Worm (Caenorhabditis elegans) whole organism, mixed stage, embryonic: Measurements from ENCODE around the gene rbg-1.

Experiments
- M03D4.4 ChIP-seq: sonication (generic microtip); optimal IDR thresholded peaks from 2 replicates; lab custom pipeline; 2017; ENCODE audit warnings: mild to moderate bottlenecking, missing genetic modification characterization, missing compliant biosample characterization
- bed-3 ChIP-seq: fragments of 200-800 bp; sonication (Bioruptor generic); optimal IDR thresholded peaks from 3 replicates; lab custom pipeline; 2018; ENCODE audit warnings: mild to moderate bottlenecking, missing genetic modification characterization, moderate library complexity, missing compliant biosample characterization
- ceh-39 ChIP-seq: fragments of 150-350 bp; optimal IDR thresholded peaks from 2 replicates; lab custom pipeline; 2014; ENCODE audit warnings: missing biosample characterization, missing genetic modification characterization
- ceh-43 ChIP-seq: fragments of 200-800 bp; sonication (Bioruptor generic); optimal IDR thresholded peaks from 2 replicates; lab custom pipeline; 2018; ENCODE audit warnings: mild to moderate bottlenecking, missing genetic modification characterization, moderate library complexity, missing compliant biosample characterization
- ces-1 ChIP-seq: fragments of 150-350 bp; optimal IDR thresholded peaks from 2 replicates; lab custom pipeline; 2014; ENCODE audit warnings: missing biosample characterization, missing genetic modification reagents, missing genetic modification characterization
- cnd-1 ChIP-seq: fragments of 200-800 bp; sonication (Bioruptor generic); optimal IDR thresholded peaks from 2 replicates; lab custom pipeline; 2018; ENCODE audit warnings: mild to moderate bottlenecking, missing genetic modification characterization, missing compliant biosample characterization
- drap-1 ChIP-seq: fragments of 200-800 bp; sonication (Bioruptor generic); optimal IDR thresholded peaks from 3 replicates; lab custom pipeline; 2018; ENCODE audit warnings: mild to moderate bottlenecking, missing genetic modification characterization, missing compliant biosample characterization
- elt-3 ChIP-seq: fragments of 150-350 bp; optimal IDR thresholded peaks from 2 replicates; lab custom pipeline; 2014; ENCODE audit warnings: missing biosample characterization, missing genetic modification characterization
- flh-1 ChIP-seq: fragments of 200-800 bp; sonication (Bioruptor generic); optimal IDR thresholded peaks from 2 replicates; lab custom pipeline; 2018; ENCODE audit warnings: mild to moderate bottlenecking, missing genetic modification characterization, moderate library complexity, missing compliant biosample characterization
- ham-2 ChIP-seq: fragments of 200-800 bp; sonication (Bioruptor generic); optimal IDR thresholded peaks from 2 replicates; lab custom pipeline; 2018; ENCODE audit warnings: mild to moderate bottlenecking, missing genetic modification characterization, missing compliant biosample characterization
- hlh-1 ChIP-seq: fragments of 150-350 bp; optimal IDR thresholded peaks from 2 replicates; lab custom pipeline; 2014; ENCODE audit warnings: missing biosample characterization, missing genetic modification reagents, missing genetic modification characterization
- lin-13 ChIP-seq: fragments of 150-350 bp; optimal IDR thresholded peaks from 2 replicates; lab custom pipeline; 2014; ENCODE audit warnings: missing biosample characterization, missing genetic modification characterization
- lin-32 ChIP-seq: fragments of 200-800 bp; sonication (Bioruptor generic); optimal IDR thresholded peaks from 2 replicates; lab custom pipeline; 2018; ENCODE audit warnings: mild to moderate bottlenecking, missing genetic modification characterization, missing compliant biosample characterization
- lsy-2 ChIP-seq: fragments of 150-350 bp; optimal IDR thresholded peaks from 2 replicates; lab custom pipeline; 2014; ENCODE audit warnings: missing biosample characterization, missing genetic modification characterization
- mab-5 ChIP-seq: fragments of 150-350 bp; optimal IDR thresholded peaks from 2 replicates; lab custom pipeline; 2014; ENCODE audit warnings: missing biosample characterization, missing genetic modification characterization
- mls-2 ChIP-seq: sonication (generic microtip); optimal IDR thresholded peaks from 2 replicates; lab custom pipeline; 2016; ENCODE audit warnings: mild to moderate bottlenecking, missing genetic modification characterization, moderate library complexity, missing compliant biosample characterization
- nhr-12 ChIP-seq: fragments of 150-350 bp; optimal IDR thresholded peaks from 2 replicates; lab custom pipeline; 2014; ENCODE audit warnings: missing biosample characterization, missing genetic modification characterization
- nhr-2 ChIP-seq: fragments of 150-350 bp; optimal IDR thresholded peaks from 2 replicates; lab custom pipeline; 2014; ENCODE audit warnings: missing biosample characterization, missing genetic modification characterization
- nhr-237 ChIP-seq: fragments of 150-350 bp; optimal IDR thresholded peaks from 2 replicates; lab custom pipeline; 2014; ENCODE audit warnings: missing biosample characterization, missing genetic modification characterization
- nhr-28 ChIP-seq: fragments of 150-350 bp; optimal IDR thresholded peaks from 2 replicates; lab custom pipeline; 2014; ENCODE audit warnings: missing biosample characterization, missing genetic modification characterization
- nhr-76 ChIP-seq: sonication (generic microtip); optimal IDR thresholded peaks from 2 replicates; lab custom pipeline; 2017; ENCODE audit warnings: missing biosample characterization, missing genetic modification characterization
- pha-4 ChIP-seq: fragments of 150-350 bp; optimal IDR thresholded peaks from 2 replicates; lab custom pipeline; 2018; ENCODE audit warnings: missing biosample characterization, missing genetic modification reagents, missing genetic modification characterization
- snpc-4 ChIP-seq: fragments of 150-350 bp; optimal IDR thresholded peaks from 2 replicates; lab custom pipeline; 2014; ENCODE audit warnings: missing biosample characterization, missing genetic modification characterization
- sptf-1 ChIP-seq: sonication (generic microtip); optimal IDR thresholded peaks from 2 replicates; lab custom pipeline; 2017; ENCODE audit warnings: mild to moderate bottlenecking, missing genetic modification characterization, moderate library complexity, missing compliant biosample characterization
- tbx-8 ChIP-seq: fragments of 200-800 bp; sonication (Bioruptor generic); optimal IDR thresholded peaks from 2 replicates; lab custom pipeline; 2018; ENCODE audit warnings: mild to moderate bottlenecking, missing genetic modification characterization, moderate library complexity, missing compliant biosample characterization
- unc-120 ChIP-seq: sonication (generic microtip); optimal IDR thresholded peaks from 2 replicates; lab custom pipeline; 2017; ENCODE audit warnings: missing genetic modification characterization, missing compliant biosample characterization; ENCODE audit not compliant: poor library complexity, severe bottlenecking
- unc-39 ChIP-seq: fragments of 150-350 bp; optimal IDR thresholded peaks from 2 replicates; lab custom pipeline; 2014; ENCODE audit warnings: missing biosample characterization, missing genetic modification characterization
- unc-62 ChIP-seq: fragments of 150-350 bp; optimal IDR thresholded peaks from 2 replicates; lab custom pipeline; 2014; ENCODE audit warnings: missing biosample characterization, missing genetic modification reagents, missing genetic modification characterization
- zip-8 ChIP-seq: fragments of 150-350 bp; optimal IDR thresholded peaks from 2 replicates; lab custom pipeline; 2014; ENCODE audit warnings: missing biosample characterization, missing genetic modification characterization
- ztf-11 ChIP-seq: fragments of 150-350 bp; optimal IDR thresholded peaks from 2 replicates; lab custom pipeline; 2014; ENCODE audit warnings: missing biosample characterization, missing genetic modification characterization

The rbg-1 gene

DNA sequence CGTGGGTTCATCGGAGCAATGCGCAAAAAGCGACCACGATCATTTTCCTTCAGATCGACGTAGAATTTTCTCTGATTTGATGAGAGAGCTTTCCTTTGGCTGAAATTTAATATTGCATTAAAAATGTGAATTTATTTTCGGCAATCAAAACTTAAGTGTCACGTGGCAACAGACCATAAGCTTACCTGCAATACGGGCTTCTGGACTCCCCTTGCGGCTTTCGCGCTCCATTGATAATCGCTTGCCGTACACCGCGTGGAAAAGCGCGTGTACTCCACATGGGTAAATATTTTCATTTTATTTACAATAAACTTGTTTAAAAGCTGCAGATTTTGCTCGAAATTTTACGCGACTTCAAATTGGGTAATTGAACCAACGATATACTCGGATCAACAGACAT, 808 bp upstream of the rbg-1 start, which contains the start of gene plp-2:
Gene plp-2 (minus strand): TSS at position 280 of the 400 bp plus-strand sequence.
- TF ChIP-seq hlh-1 (no peak), nhr-12 (tag; lab: Kevin White, UChicago) (no peak), ceh-39 (tag; lab: Kevin White, UChicago) (no peak), ham-2 (no peak), nhr-28 (tag; lab: Kevin White, UChicago) (no peak), lin-32 (GFP tag; lab: Kevin White, UChicago) (no peak)

ce11 chrX:14988160-14988559, 4.8 kb downstream of the rbg-1 start:
- TF ChIP-seq lin-13 (no peak), mab-5 (tag; lab: Kevin White, UChicago) (no peak), nhr-76 (tag; lab: Kevin White, UChicago) (no peak), unc-120 (tag; lab: Kevin White, UChicago) (no peak), ceh-39 (tag; lab: Kevin White, UChicago) (no peak), tbx-8 (GFP tag; lab: Kevin White, UChicago) (no peak), nhr-2 (tag; lab: Kevin White, UChicago) (no peak), sptf-1 (tag; lab: Kevin White, UChicago) (no peak), ham-2 (no peak), nhr-12 (tag; lab: Kevin White, UChicago) (no peak)

DNA sequence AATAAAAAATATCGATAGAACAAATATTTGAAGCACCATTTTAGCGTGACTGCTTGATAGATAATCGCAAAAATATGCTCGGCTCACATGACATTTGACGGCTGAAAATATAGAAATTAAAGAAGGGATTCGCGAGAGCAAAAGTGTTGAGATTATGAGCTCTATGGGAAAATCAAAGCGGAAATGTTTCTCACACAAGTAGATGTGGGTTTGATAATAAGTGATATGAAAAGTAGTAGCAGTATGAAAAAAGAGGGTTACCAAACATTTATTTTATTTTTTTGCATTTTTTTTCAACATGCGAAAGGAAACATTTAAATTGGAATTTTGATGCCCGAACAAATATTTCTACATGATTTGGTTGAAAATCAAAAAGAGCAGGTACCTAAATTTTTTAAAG, 7.9 kb downstream of the rbg-1 start, which contains the start of gene iglr-1:
Gene iglr-1 (minus strand): TSS at position 101 of the 400 bp plus-strand sequence.
- TF ChIP-seq elt-3 (tag; lab: Kevin White, UChicago) (no peak), drap-1 (GFP tag; lab: Kevin White, UChicago) (no peak), hlh-1 (no peak)

DNA sequence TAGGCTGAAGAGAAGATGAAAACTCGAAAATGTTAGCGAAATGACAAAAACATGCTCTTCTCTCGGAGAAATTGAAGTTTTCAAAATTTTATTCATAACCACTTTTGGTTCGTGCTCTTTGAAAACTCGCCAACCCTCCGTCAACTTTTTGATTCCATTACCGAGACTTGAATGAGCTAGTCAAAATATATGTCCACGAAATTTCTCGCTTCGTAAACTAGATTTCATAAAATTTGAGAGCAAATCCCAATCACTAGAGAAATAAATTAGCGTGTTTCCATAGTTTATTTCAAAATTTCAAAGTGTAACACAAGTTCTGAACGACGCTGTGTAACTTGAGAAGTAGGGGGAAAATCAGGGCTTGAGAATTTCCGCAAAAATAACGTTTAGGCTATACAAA, 10.4 kb downstream of the rbg-1 start:
- peak; percentile 79 for TF ChIP-seq ces-1 (GFP tag; lab: Kevin White, UChicago)
- TF ChIP-seq ham-2: no peak
- no peak for TF ChIP-seq unc-62 (GFP tag; lab: Kevin White, UChicago)
- TF ChIP-seq unc-120 (tag; lab: Kevin White, UChicago): no peak
- TF ChIP-seq elt-3 (tag; lab: Kevin White, UChicago): no peak
- TF ChIP-seq hlh-1: no peak

DNA sequence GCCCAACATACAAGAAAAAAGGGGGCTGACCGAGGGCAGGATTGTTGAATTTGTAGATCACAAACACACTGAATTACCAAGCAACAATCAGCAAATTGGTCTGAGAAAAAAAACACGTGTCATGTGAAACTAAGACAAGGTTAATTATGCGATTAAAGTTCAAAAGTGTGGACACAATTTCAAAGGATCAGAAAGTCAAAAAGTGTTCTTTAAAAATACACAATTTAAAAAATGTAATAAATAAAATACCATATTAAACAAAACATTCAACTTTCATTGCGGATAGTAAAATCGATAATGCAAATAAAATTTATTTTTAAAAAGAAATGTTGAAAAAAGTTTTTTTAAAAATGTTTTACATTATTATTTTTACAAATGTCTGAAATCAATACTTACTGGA, 15.8 kb downstream of the rbg-1 start, which contains the start of gene cutl-3:
Gene cutl-3 (minus strand): TSS at position 101 of the 400 bp plus-strand sequence.
- TF ChIP-seq bed-3 (GFP tag; lab: Kevin White, UChicago) (no peak), mls-2 (tag; lab: Kevin White, UChicago) (no peak), cnd-1 (tag; lab: Kevin White, UChicago) (no peak), lsy-2 (tag; lab: Kevin White, UChicago) (no peak), nhr-237 (no peak), flh-1 (GFP tag; lab: Kevin White, UChicago) (no peak), lin-32 (GFP tag; lab: Kevin White, UChicago) (no peak), snpc-4 (tag; lab: Kevin White, UChicago) (no peak), zip-8 (tag; lab: Kevin White, UChicago) (no peak), mab-5 (tag; lab: Kevin White, UChicago) (no peak)
- TF ChIP-seq, all 35 proteins: peak for 0

ce11 chrX:15003891-15004550, 20.7 kb downstream of the rbg-1 start, which contains the start of gene slc-25A18.1:
Gene slc-25A18.1, minus strand, starts transcription at chrX:15003941.
- TF ChIP-seq ces-1 (GFP tag; lab: Kevin White, UChicago) (no peak), ztf-11 (tag; lab: Kevin White, UChicago) (no peak), elt-3 (tag; lab: Kevin White, UChicago) (no peak), unc-39 (tag; lab: Kevin White, UChicago) (no peak), pha-4 (tag; lab: Kevin White, UChicago) (no peak), nhr-12 (tag; lab: Kevin White, UChicago) (no peak), nhr-237 (no peak), nhr-76 (tag; lab: Kevin White, UChicago) (no peak), mls-2 (tag; lab: Kevin White, UChicago) (no peak), tbx-8 (GFP tag; lab: Kevin White, UChicago) (no peak), lin-32 (GFP tag; lab: Kevin White, UChicago) (no peak), ceh-43 (no peak), bed-3 (GFP tag; lab: Kevin White, UChicago) (no peak), ham-2 (no peak), ceh-39 (tag; lab: Kevin White, UChicago) (no peak), M03D4.4 (tag; lab: Kevin White, UChicago) (no peak), hlh-1 (no peak), cnd-1 (tag; lab: Kevin White, UChicago) (no peak)
